Fruit fly (Drosophila melanogaster) whole organism, adult: ENCODE data around the gene CG42613.

ENCODE experiments used
- CG11617 ChIP-seq: fragments of 200-800 bp; sonication (Bioruptor generic); optimal IDR thresholded peaks from 2 replicates; lab custom pipeline; 2017; ENCODE audit warnings: mild to moderate bottlenecking, missing biosample characterization, missing genetic modification reagents, missing genetic modification characterization
- CG12768 ChIP-seq: fragments of 200-800 bp; sonication (Bioruptor generic); optimal IDR thresholded peaks from 2 replicates; lab custom pipeline; 2017; ENCODE audit warnings: missing biosample characterization, missing genetic modification characterization, mild to moderate bottlenecking, moderate library complexity, missing genetic modification reagents
- CG14711 ChIP-seq: fragments of 200-800 bp; sonication (Bioruptor generic); optimal IDR thresholded peaks from 2 replicates; lab custom pipeline; 2018; ENCODE audit warnings: missing biosample characterization, mild to moderate bottlenecking, missing genetic modification characterization, moderate library complexity
- CG1620 ChIP-seq: fragments of 200-800 bp; sonication (Bioruptor generic); optimal IDR thresholded peaks from 2 replicates; lab custom pipeline; 2016; ENCODE audit warnings: missing biosample characterization, missing genetic modification characterization
- CG33017 ChIP-seq: fragments of 200-800 bp; sonication (Bioruptor generic); optimal IDR thresholded peaks from 2 replicates; lab custom pipeline; 2018; ENCODE audit warnings: missing biosample characterization, mild to moderate bottlenecking, missing genetic modification characterization, moderate library complexity
- CG5204 ChIP-seq: fragments of 200-800 bp; sonication (Bioruptor generic); optimal IDR thresholded peaks from 2 replicates; lab custom pipeline; 2016; ENCODE audit warnings: missing biosample characterization, missing genetic modification characterization
- CG7045 ChIP-seq: fragments of 200-800 bp; sonication (Bioruptor generic); optimal IDR thresholded peaks from 2 replicates; lab custom pipeline; 2017; ENCODE audit warnings: missing biosample characterization, mild to moderate bottlenecking, missing genetic modification characterization
- CG7101 ChIP-seq: fragments of 200-800 bp; sonication (Bioruptor generic); optimal IDR thresholded peaks from 2 replicates; lab custom pipeline; 2018; ENCODE audit warnings: missing biosample characterization, mild to moderate bottlenecking, missing genetic modification characterization, moderate library complexity
- Clk ChIP-seq: fragments of 200-800 bp; sonication (Bioruptor generic); optimal IDR thresholded peaks from 2 replicates; lab custom pipeline; 2017; ENCODE audit warnings: missing biosample characterization, missing genetic modification characterization
- Crg-1 ChIP-seq: fragments of 200-800 bp; sonication (Bioruptor generic); optimal IDR thresholded peaks from 2 replicates; lab custom pipeline; 2016; ENCODE audit warnings: missing biosample characterization, missing genetic modification characterization
- Hr96 ChIP-seq: fragments of 200-800 bp; sonication (Bioruptor generic); optimal IDR thresholded peaks from 2 replicates; lab custom pipeline; 2016; ENCODE audit warnings: missing biosample characterization, missing genetic modification characterization
- Mnt ChIP-seq: fragments of 200-800 bp; sonication (Bioruptor generic); optimal IDR thresholded peaks from 2 replicates; lab custom pipeline; 2016; ENCODE audit warnings: missing biosample characterization, mild to moderate bottlenecking, missing genetic modification characterization
- bab1 ChIP-seq: fragments of 200-800 bp; sonication (Bioruptor generic); optimal IDR thresholded peaks from 3 replicates; lab custom pipeline; 2019; ENCODE audit warnings: missing biosample characterization, mild to moderate bottlenecking, missing genetic modification characterization, moderate library complexity
- cic ChIP-seq: fragments of 200-800 bp; sonication (Bioruptor generic); optimal IDR thresholded peaks from 2 replicates; lab custom pipeline; 2017; ENCODE audit warnings: missing biosample characterization, mild to moderate bottlenecking, missing genetic modification characterization, moderate library complexity
- cnc ChIP-seq, 2 experiments: fragments of >200 bp; optimal IDR thresholded peaks; 2 replicates each; lab custom pipeline; 2017
- kay ChIP-seq: fragments of 200-800 bp; sonication (Bioruptor generic); peaks from one replicate; lab custom pipeline; 2016; ENCODE audit warnings: missing biosample characterization, missing genetic modification characterization, borderline replicate concordance
- ovo ChIP-seq: fragments of 200-800 bp; sonication (Bioruptor generic); optimal IDR thresholded peaks from 2 replicates; lab custom pipeline; 2016; ENCODE audit warnings: missing biosample characterization, missing genetic modification characterization
- pad ChIP-seq: fragments of 200-800 bp; sonication (Bioruptor generic); optimal IDR thresholded peaks from 3 replicates; lab custom pipeline; 2017; ENCODE audit warnings: missing biosample characterization, missing genetic modification characterization, mild to moderate bottlenecking, moderate library complexity, missing genetic modification reagents
- tj ChIP-seq: fragments of 200-800 bp; sonication (Bioruptor generic); optimal IDR thresholded peaks from 3 replicates; lab custom pipeline; 2017; ENCODE audit warnings: missing biosample characterization, mild to moderate bottlenecking, missing genetic modification characterization, moderate library complexity
- toe ChIP-seq: fragments of 200-800 bp; sonication (Bioruptor generic); optimal IDR thresholded peaks from 2 replicates; lab custom pipeline; 2016; ENCODE audit warnings: missing biosample characterization, missing genetic modification characterization

CG42613 gene

DNA sequence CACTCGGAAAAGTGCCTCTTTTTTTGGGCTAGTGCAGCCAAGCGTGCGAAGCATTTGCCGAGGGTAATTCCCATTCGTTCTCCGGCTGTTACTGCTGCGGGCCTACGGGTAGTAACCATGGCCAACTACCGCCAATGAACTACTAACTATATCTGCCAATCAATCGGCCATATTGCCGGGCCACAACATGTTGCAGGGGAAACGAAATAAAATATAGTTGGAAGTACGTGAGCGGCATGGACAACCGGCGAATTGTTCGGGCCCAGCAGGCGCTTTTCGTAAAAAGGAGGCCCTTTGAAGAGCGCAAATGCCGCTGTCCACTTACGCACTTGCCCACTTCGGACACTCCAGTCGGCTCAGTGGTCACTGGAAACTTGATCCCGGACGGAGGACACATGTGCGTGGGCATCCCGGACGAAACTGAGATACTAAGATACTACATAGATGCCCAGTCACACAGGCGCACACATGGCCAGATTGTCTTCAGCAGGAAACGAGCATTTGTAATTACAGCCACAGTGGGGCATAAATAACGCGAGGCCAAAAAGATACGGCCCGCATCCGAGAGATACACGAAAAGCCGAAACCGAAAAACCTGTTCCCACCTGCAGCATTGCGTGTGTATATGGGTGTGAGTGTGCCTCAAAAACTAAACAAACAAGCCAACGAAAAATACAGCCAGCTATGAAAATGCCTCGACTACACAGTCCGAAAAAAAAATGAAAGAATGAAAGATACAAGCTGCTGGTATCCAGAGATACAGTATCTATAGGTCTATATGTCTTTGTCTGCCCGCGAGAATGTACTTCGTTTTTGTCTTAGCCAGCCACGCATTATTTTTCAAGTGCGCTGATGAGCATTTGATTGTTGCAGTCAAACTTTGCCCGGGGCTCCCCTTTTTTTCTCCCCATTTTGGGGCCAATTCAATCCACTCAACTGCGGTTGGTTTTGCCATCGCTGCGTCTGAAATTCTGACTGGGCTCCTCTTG is 58.7 kb downstream of the CG42613 start:
- TF ChIP-seq CG11617 (GFP tag; lab: Kevin White, UChicago) (no peak), tj (GFP tag; lab: Kevin White, UChicago) (no peak), Crg-1 (GFP tag; lab: Kevin White, UChicago) (no peak), CG14711 (tag; lab: Kevin White, UChicago) (no peak), CG5204 (no peak), bab1 (GFP tag; lab: Kevin White, UChicago) (no peak), cnc (optimal IDR thresholded peaks at IDR 0.05; lab: Kevin White, UChicago) (no peak), CG33017 (no peak), cic (no peak)

DNA sequence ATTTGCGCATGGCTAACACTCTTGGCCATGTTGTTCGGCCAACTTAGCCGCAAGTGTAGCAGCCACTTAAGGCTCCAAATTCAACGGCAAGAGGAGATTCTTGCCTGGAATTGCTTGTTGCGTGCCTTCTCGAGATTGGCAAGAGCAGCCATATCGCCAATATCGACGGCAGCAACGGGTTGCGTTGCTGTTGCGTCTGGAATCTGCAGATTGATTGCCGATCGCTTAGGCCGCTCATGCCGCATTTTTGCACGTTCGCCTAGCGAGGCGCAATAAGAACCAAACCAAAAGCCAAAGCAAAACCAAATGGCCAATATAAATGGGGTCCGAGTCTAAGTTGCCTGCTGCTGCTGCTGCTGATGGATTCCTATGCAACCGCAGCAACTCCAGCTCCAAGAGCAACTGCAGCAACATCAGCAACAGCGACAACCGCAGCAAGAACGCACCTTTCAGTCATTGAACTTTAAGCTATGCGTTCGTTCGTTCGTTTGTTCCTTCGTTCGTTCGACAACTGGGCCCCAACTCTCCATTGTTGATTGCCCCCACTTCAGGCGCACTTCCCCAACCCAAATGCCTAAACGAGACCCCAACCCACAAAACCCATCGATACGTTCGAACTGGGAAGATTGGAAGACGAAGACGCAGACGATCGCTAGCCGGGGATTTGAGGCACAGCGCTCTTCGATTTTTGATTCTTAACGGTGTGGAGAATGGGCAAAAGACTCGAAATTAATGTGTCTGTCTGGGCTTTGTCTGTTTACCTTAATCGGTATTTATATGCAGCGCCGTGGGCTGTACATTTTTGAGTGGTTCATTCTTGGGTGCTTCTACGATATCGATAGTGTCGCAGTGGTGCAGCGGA is 60.2 kb downstream of the CG42613 start:
- TF ChIP-seq pad (no peak), CG12768 (no peak), ovo (no peak), CG11617 (GFP tag; lab: Kevin White, UChicago) (no peak), CG33017 (no peak), bab1 (GFP tag; lab: Kevin White, UChicago) (no peak), toe (GFP tag; lab: Kevin White, UChicago) (no peak), CG14711 (tag; lab: Kevin White, UChicago) (no peak), Mnt (no peak), kay (GFP tag; lab: Kevin White, UChicago) (no peak), CG1620 (GFP tag; lab: Kevin White, UChicago) (no peak), tj (GFP tag; lab: Kevin White, UChicago) (no peak), CG5204 (no peak), CG7101 (tag; lab: Kevin White, UChicago) (no peak), Clk (GFP tag; lab: Kevin White, UChicago) (no peak), cic (no peak), Hr96 (GFP tag; lab: Kevin White, UChicago) (no peak), Crg-1 (GFP tag; lab: Kevin White, UChicago) (no peak)

DNA sequence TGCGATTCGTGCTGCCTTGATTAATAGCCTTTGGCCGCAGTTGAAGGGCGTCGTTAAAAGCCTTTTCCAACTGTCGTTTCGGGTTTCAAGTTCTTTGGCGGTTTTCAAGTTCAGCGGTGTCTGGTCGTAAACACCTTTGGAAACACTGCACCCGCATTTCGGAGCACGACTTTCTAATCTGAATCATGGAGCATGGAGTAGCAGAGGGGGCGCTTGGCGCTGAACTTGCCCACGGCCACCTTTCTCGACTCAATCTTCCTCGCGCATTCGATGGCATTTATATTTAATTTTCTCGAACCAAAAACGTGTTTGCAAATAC is 60.8 kb downstream of the CG42613 start:
- TF ChIP-seq pad (no peak), bab1 (GFP tag; lab: Kevin White, UChicago) (no peak), CG1620 (GFP tag; lab: Kevin White, UChicago) (no peak), CG7045 (no peak), Hr96 (GFP tag; lab: Kevin White, UChicago) (no peak), Crg-1 (GFP tag; lab: Kevin White, UChicago) (no peak), CG12768 (no peak), toe (GFP tag; lab: Kevin White, UChicago) (no peak), CG5204 (no peak), ovo (no peak), tj (GFP tag; lab: Kevin White, UChicago) (no peak), cnc (optimal IDR thresholded peaks at IDR 0.05; lab: Kevin White, UChicago) (no peak), Mnt (no peak), CG7101 (tag; lab: Kevin White, UChicago) (no peak), CG33017 (no peak)

DNA sequence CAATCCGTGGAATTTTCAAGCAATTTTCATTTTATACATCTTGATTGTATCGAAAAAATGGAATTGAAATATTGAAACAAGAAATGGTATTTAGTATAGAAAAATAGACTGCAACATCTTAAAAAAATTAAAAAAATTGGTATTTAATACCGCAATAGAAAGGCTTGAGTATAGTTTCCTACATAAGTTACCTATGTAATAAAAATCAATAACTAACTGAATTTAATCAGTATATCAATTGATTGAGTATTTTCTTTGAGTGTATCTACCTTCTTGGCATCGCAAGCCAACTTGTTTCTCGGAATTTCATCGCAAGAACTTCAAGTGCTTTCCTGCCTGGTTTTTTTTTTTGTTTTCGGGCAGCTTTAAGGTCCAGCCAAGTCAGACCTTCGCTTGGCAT is 61.5 kb downstream of the CG42613 start:
- TF ChIP-seq CG7101 (tag; lab: Kevin White, UChicago) = no peak
- TF ChIP-seq cic = no peak
- no peak for TF ChIP-seq Crg-1 (GFP tag; lab: Kevin White, UChicago)
- no peak for TF ChIP-seq toe (GFP tag; lab: Kevin White, UChicago)
- no peak for TF ChIP-seq CG12768
- no peak for TF ChIP-seq Clk (GFP tag; lab: Kevin White, UChicago)
- TF ChIP-seq kay (GFP tag; lab: Kevin White, UChicago) = no peak
- no peak for TF ChIP-seq Mnt

DNA sequence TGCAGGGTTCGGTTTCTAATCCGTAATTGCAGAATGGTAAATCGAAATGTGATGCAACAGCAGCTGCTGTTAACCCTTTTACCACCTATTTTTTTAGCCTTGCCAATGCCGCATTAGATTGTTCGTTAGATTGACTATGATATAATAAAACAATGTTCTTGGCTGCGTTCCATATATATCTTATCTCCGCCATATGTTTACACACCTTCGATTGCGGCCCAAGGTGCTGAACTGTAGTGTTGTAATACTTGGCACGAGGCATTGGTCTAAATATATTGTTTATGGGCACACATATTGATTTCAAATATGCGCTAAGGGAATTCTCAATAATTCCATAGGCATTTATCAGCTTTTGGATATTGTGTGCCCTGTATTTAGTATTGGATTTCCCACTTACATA is 62.7 kb downstream of the CG42613 start:
- TF ChIP-seq kay (GFP tag; lab: Kevin White, UChicago) = peak; percentile 8
- TF ChIP-seq toe (GFP tag; lab: Kevin White, UChicago) = no peak

DNA sequence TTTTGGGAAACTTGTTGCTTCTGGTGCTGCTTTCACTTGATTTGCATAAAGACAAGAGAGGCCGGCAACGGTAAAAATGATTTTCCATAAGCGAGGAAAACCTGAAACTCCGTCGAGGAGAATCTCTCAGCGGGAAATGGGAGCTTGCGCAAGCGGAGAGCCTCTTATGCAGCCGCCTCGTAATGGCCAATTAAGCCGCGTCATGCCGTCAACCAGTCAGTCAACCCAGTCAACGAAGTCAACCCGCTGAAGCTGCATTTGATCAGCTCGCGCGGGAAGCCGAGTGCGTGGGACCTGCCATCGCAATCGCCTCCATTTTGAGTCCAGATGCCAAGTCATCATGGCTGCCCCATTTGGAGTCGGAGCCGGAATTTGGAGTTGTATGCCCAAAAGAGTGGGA is 64.2 kb downstream of the CG42613 start:
- TF ChIP-seq cnc (optimal IDR thresholded peaks at IDR 0.05; lab: Kevin White, UChicago) (no peak), Clk (GFP tag; lab: Kevin White, UChicago) (no peak), ovo (no peak), tj (GFP tag; lab: Kevin White, UChicago) (no peak), CG12768 (no peak), pad (no peak), CG1620 (GFP tag; lab: Kevin White, UChicago) (no peak), CG33017 (no peak), kay (GFP tag; lab: Kevin White, UChicago) (no peak), Crg-1 (GFP tag; lab: Kevin White, UChicago) (no peak), CG7045 (no peak), CG5204 (no peak), Mnt (no peak), toe (GFP tag; lab: Kevin White, UChicago) (no peak), CG14711 (tag; lab: Kevin White, UChicago) (no peak), Hr96 (GFP tag; lab: Kevin White, UChicago) (no peak)
